Worm (Caenorhabditis elegans): ENCODE measurements around the gene let-23.

DNA sequence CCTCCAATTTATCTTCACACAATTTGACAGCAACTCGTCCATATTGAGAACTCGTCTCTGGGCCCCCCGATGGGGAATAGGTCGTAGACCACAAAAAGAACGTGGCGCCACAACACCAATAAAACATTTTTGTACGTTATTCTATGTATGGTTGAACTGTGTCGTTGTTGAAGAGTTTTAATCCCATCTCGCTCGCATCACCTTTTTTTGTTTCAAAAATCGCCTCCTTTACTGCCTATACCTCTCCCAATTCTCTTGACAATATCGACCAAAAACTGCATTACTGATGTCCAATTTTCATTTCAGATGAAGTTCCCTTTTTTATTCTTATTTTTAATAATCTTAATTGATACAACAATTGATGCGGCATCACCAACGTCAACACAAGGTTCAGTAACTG, at the start of gene let-23:
- TF ChIP-seq ama-1 (optimal IDR thresholded peaks at IDR 0.05), result no peak
- TF ChIP-seq ama-1 (GFP tag; optimal IDR thresholded peaks at IDR 0.05), result no peak
- TF ChIP-seq fkh-3 (tag; optimal IDR thresholded peaks at IDR 0.05), result no peak
- no peak for TF ChIP-seq F22D6.2 (tag; optimal IDR thresholded peaks at IDR 0.05)

All from whole organism, young adult.